Fruit fly (Drosophila melanogaster): ENCODE results near the gene gb.

Gene gb

DNA sequence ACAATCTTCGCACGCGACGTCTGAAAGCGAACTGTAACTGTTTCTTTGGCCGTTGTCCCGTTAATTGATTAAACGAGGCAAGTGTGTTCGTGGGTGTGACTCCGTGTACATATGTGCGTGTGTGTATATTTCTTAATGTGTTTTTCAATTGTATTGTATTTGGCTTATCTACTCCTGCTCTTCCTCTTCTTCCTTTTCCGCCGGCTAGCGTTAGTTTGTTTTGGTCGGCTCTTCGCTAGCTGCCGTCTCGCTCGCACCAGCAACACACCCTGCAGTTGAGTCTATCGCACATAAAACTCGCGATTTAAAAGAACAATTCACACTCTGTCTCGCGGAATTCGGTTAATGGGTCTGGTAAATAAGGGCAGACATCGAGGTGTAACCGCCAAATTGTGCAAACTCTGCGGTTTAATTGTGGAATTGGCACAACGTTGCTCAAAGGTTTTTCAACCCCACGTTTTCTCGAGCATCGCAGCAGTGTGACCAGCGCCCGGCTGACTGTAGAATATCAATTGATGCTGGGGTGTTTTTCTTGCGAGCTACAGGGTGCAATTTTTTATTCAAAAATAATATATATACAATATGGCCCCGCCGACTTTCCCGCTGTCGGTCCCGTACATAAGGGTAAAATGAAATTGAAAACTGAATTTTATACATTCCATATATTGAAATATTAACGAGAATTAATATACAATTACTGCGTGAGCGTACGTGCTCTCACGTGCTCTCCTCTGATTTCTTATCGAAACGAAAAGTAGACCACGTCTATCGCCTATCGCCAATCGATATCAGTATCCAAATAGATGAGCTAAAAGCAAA, at the start of gene gb, which contains the start of gene CG5815:
gb (minus strand) TSS at position 487 of the 819 bp plus-strand sequence.
CG5815 (plus strand) TSS at position 783 of the 819 bp plus-strand sequence.
- TF ChIP-seq noc (tag; optimal IDR thresholded peaks at IDR 0.05), result no peak

DNA sequence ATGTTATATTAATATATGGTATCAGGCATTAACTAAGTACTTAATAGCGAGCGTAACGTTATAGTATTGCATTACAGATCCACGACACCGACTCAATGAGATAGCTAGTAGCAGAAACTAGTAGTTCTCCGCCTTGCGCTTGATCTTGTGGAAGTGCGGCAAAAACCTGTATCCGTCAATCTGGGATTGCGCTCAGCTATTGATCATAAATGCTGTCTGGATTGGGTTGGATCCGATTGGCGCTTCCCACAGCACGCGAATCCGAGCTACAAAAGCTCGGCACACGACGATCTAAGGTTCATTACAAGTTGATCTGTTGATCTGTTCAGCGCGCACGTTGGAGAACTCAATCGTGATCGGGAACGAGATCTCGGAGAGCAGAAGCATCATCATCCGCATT, 48.8 kb upstream of the gb start, which contains the start of gene CG5909:
CG5909 (plus strand) TSS at position 301 of the 400 bp plus-strand sequence.
- TF ChIP-seq noc (tag; optimal IDR thresholded peaks at IDR 0.05), result no peak

DNA sequence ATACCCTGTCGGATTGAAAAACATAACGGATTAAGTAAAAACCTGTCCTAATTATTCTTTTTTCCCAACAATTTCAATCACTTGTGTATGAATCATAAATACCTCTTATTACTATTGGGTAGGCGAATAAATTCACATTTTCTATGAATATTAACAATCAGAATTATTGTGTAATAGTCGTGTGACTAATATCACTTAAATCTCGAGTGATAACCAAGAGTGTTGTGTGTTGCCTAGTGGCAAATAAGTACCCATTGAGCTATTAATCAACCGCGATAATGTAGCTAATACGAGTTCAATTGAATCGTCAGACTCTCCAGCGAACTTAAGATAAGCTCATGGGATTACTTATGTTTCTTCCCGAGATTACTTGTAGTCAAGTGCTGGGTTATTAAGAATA, 47.8 kb upstream of the gb start:
- TF ChIP-seq noc (tag; optimal IDR thresholded peaks at IDR 0.05), result no peak

DNA sequence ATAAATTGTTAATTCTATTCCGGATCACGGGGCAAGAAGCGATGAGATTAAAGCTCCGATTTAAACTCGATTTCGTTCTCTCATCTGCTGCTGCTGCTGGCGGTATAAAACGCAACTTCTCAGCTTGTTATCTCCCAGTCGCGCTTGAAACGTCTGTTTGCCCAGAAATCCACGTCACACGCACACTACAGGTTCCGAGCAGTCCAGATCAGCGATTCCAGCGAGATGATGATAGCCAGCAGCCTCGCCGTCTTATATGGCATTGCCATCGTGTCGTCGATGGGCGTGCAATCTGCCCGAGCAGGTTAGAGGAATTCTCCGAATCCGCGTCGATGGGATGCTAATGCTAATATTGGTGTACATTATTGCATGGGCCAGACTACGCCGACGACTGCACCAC, 45.7 kb upstream of the gb start, which contains the start of gene grass:
grass (plus strand) TSS at position 135 of the 400 bp plus-strand sequence.
- peak; percentile 33 for TF ChIP-seq noc (tag; optimal IDR thresholded peaks at IDR 0.05)

DNA sequence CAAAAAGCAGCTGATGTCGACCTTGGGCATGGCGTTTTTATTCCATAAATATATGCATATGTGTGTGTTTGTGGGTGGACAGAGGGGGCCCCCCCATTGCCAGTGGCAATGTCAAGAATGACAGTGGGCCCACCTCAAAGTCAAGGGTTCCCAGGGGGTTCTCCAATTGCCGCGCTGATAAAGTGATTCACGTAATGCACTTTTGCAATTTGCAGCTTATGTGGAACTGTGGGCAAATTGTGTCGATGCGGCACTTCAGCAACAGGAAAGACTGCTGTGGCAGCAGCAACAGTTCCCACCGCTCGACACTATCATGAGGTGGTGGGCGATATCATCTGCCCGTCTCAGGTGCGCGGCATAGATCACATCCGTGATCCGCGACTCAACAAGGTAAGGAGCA, 41.9 kb upstream of the gb start:
- TF ChIP-seq noc (tag; optimal IDR thresholded peaks at IDR 0.05), result no peak

DNA sequence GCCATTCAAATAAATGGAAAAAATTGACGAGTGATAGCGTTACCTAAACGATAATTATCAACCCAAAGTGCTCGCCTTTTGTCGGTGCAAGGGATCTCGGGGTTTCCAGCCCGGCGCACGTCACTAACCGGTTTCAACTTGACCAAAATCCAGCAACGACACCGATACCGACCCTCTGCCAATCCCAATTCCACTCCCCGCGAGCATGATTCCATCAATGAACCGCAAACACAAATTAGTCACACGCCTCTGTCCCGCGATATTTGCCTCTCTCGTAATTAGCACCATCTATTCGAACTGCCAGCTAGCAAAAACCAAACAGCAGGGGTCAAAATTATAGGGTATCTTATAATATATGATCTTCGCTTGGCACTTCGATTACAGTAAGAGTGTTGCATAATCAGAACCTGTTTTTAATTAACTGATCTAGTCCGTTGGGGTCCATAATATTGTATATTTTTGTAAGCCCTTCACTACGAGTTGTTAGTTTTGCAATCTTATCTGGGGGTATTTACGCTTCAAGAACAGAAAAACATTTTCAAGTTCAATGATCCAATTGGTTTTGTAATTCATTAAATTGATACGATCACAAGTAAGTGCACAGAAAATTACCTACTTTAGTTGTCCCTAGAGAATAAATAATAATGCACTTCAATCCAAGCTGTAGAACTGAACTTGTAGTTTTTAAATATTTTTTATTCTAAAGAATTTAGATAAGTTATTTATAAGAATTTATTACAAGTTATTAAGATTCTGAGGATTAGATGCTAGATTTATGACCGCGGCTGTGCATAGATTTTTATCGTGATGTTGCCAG, 41.2 kb upstream of the gb start:
- peak; percentile 78 for TF ChIP-seq noc (tag; optimal IDR thresholded peaks at IDR 0.05)

DNA sequence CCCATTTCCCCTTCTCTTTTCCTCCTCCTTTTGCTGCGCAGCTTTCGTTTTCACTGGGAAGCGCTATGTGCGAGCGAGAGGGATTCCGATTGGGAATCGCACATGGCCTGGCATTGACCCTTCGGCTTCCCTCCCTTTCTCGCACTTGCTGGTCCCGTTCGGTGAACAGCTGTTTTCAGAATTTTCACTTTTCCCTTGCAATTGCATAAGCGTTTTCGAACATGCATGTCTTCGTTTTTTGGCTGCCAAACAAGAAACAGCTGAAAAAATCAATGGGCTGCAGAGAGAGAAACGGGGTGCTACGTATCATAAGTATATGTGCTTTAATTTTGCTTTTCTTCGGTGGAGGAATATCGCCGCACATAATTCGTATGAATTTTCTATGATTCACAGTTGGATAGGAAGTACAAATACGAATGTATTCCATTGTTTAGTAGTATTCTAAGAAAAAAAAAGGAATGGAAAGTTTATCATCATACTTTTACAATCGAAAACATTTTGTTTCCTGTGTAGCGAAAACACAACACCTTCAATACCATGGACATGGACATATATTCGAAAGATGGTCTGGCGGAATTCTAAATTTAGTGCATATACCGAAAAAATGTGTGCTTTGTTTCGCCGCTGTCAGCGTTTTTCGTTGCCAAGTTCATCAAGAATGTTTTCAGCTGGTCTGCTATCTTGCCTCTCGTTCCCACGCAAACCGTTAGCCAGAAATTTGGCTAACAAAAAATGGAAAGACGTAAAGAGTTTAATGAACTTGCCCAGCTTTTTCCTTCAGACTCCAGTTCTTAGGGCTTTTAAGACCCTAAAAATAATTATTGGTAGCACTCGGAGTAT, 40.3 kb upstream of the gb start:
- TF ChIP-seq noc (tag; optimal IDR thresholded peaks at IDR 0.05), result peak; percentile 72

DNA sequence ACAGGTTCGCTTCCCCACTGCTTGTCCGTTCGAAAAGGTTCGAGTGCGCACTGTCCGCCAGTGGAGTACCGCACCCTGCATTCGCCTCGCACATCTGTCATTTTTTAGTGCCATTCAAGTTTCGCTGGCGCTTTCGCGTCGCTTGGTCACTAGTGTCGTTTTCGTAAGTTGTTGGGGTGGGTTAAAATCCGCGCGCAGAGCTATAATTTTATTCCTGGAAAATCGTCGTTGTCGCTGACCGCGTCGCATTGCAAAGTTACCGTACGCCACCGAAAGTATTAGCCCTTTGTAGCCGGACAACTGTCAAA, 39.4 kb upstream of the gb start, which contains the start of gene Men-b:
Men-b (plus strand) TSS at position 147 of the 308 bp plus-strand sequence.
- no peak for TF ChIP-seq noc (tag; optimal IDR thresholded peaks at IDR 0.05)

DNA sequence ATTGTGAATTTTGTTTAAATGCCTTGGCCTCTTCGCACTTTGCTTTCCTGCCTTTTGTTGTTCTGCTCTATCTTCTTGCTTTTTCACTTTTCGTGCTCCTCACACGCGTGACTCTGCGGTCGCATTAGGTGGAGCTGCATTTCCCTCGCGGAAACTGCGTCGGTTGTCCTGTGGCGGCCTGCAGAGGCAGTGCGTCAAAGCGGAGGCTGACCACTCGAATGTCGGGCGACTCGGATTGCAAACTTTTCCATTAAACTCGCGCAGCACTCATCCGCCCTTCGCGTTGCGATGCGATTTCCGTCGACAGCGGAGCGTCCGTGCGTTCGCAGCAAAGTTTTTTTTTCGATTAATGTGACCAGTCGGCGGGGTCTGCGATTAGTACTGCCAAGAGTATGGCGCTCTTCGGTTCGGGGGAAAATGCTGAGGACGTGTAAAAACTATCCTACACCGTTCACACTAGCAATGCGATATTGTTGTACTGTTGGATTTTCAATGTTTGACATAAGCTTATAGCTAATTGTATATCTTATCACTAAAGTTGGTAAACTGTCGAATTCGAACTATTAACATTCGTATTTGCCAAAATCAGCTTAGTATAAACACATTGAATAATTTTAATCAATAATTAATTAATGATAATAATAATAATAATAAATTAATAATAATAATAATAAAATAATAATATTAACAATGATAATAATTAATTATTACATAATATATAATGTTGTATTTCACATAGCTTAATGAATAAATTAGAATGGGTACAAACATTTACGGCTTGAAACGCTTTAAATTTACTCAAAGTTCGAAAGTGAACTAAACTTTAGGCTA, 38.8 kb upstream of the gb start, which contains the start of gene CG6051:
CG6051 (minus strand) TSS at position 385 of the 831 bp plus-strand sequence.
- TF ChIP-seq noc (tag; optimal IDR thresholded peaks at IDR 0.05), result peak; percentile 46

DNA sequence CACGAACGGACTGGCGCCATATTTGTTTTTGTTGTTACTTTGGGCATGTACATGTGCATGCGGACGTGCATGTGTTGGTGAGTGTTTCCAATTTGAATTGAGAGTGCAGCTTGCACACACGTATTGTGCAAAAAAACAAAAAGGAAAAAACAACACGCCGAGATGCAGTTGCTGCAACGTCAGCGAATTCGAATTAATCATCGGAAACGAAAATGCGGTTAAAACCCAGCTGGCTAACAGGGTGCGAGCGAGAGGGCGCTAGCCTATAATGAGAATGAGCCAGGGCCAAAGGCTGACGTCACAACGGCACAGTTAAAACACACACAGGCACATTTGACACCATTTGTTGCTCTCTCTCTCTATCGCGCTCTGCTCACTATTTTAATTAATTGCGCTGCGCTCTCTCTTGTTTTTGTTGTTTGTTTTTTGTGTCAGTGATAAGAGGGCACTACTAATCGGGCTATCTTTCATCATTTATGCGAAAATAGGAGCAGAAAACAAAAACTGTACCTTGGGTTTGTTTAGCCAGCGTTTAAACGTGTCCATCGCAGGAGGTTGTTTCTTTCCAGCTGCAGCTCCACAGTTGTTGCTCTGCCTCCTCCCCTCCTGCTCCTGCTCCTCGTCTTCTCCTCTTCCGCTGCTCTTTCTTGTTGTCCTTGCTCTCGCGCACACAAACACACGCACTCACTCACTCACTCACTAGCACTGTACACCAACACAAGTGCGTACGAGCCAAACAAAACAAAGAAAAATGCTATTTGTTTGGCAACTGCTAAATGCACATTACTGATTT, 38.0 kb upstream of the gb start:
- no peak for TF ChIP-seq noc (tag; optimal IDR thresholded peaks at IDR 0.05)

DNA sequence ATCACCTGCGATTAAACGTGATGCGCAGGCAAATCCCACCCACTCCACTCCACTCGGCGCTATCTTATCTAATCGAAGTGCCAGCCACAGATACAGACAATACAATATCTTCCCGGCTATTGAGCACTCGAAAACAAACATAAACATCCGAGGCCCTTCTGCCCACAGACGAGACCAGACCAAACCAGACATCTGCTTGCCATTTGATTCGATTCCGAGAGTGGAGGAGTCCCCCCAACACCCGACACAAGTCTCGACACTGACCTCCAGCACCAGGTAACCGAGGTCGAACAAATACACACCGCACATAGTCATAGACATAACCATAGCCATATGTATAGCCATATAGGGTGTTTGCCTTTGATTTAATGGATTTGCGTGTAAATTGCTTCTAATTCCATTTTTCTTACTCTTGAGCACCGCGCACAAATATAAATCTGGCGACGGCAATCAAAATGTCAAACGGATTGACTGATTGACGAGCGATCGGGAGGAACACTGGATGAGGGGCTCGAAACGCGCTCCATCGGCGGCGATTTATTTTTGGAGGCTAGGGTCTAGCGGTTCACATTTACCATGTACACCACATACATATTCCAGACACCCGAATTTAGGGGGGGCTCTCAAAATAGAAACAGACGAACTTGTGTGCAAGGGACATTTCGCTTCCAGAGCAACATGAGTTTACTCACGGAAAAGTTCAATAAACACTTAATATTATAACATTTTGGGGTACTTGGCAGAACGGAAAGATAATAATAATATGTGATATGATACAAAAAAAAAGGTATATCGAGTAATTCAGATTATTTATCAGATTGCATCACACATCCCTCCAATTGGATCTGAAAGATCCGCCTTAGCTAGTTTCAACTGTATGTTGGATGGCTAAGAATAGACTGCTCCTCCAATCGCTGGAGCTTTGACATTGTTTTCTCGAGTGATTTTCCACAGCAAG, 37.0 kb upstream of the gb start:
- peak; percentile 6 for TF ChIP-seq noc (tag; optimal IDR thresholded peaks at IDR 0.05)

DNA sequence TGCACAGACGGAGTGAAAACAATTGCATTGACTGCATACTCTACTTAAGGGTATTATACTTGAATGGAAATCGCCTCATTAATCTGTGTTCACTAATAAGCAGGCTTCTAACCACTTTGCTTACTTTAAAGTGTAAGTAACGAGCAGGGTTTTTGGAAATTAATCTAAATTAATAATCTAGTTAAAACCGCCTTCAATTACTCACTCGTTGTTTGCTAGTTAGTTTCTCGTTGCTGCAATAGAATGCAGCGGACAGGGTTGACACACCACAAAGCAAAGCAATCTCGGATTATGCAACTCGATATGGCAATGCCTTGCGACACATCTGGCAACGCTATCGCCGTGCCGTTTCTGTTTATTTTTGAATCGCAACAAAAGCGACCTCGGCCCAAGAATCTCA, 27.9 kb upstream of the gb start:
- no peak for TF ChIP-seq noc (tag; optimal IDR thresholded peaks at IDR 0.05)

DNA sequence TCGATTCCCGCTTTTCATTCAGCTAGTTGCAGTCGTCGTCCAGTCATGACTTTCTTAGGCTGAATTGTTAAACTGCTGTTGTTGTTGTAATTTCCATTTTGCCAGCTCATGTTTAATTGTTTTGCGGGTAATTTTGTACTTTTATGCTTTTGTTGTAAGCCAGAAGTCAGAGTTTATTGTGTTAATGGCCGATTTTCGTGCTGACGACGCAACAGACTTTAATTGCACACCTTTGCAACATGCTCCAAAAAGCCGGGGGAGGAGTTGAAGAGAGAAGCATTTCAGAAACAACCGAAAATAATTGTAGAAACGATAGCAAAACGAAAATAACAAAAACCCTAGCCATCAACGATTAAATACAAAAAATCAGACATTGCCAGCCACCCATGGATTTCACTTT, 26.6 kb upstream of the gb start:
- TF ChIP-seq noc (tag; optimal IDR thresholded peaks at IDR 0.05), result no peak

All from whole organism, larva.